Worm (Caenorhabditis elegans) whole organism, early embryonic: Measurements from ENCODE around the gene rnf-121.

Experiments used
- B0310.2 ChIP-seq: sonication (generic microtip); optimal IDR thresholded peaks from 2 replicates; lab custom pipeline; 2016; ENCODE audit warnings: mild to moderate bottlenecking, missing genetic modification characterization, missing compliant biosample characterization
- F13C5.2 ChIP-seq: sonication (generic microtip); optimal IDR thresholded peaks from 2 replicates; lab custom pipeline; 2017; ENCODE audit warnings: mild to moderate bottlenecking, missing genetic modification characterization, inconsistent platforms, missing compliant biosample characterization
- aly-1 ChIP-seq: sonication (generic microtip); optimal IDR thresholded peaks from 2 replicates; lab custom pipeline; 2016; ENCODE audit warnings: missing genetic modification characterization, missing compliant biosample characterization
- ama-1 ChIP-seq: fragments of 150-350 bp; optimal IDR thresholded peaks from 2 replicates; lab custom pipeline; 2014
- ceh-13 ChIP-seq: fragments of 200-800 bp; sonication (Bioruptor generic); optimal IDR thresholded peaks from 2 replicates; lab custom pipeline; 2018; ENCODE audit warnings: mild to moderate bottlenecking, missing genetic modification characterization, missing compliant biosample characterization
- ceh-36 ChIP-seq: sonication (generic microtip); optimal IDR thresholded peaks from 2 replicates; lab custom pipeline; 2016; ENCODE audit warnings: missing genetic modification characterization, inconsistent platforms, missing compliant biosample characterization
- ets-7 ChIP-seq: sonication (generic microtip); optimal IDR thresholded peaks from 2 replicates; lab custom pipeline; 2016; ENCODE audit warnings: missing genotype, missing genetic modification characterization, missing compliant biosample characterization
- flt-1 ChIP-seq: fragments of 200-800 bp; sonication (Bioruptor generic); IDR thresholded peaks from 2 replicates; pipeline ENCODE4 v1.3.6; 2022; ENCODE audit warnings: missing genetic modification characterization, missing compliant biosample characterization
- hmbx-1 ChIP-seq: sonication (generic microtip); optimal IDR thresholded peaks from 2 replicates; lab custom pipeline; 2016; ENCODE audit warnings: mild to moderate bottlenecking, missing genetic modification characterization, missing compliant biosample characterization
- hmg-4 ChIP-seq: fragments of 200-800 bp; sonication (Bioruptor generic); optimal IDR thresholded peaks from 2 replicates; lab custom pipeline; 2018; ENCODE audit warnings: mild to moderate bottlenecking, missing genetic modification characterization, missing compliant biosample characterization
- hnd-1 ChIP-seq: sonication (generic microtip); optimal IDR thresholded peaks from 2 replicates; lab custom pipeline; 2016; ENCODE audit warnings: missing genetic modification characterization, missing compliant biosample characterization
- pes-1 ChIP-seq: fragments of 200-800 bp; sonication (Bioruptor generic); IDR thresholded peaks from 2 replicates; pipeline ENCODE4 v1.3.6; 2022; ENCODE audit warnings: missing genetic modification reagents, missing genetic modification characterization, missing compliant biosample characterization
- scrt-1 ChIP-seq: fragments of 200-800 bp; sonication (Bioruptor generic); IDR thresholded peaks from 2 replicates; pipeline ENCODE4 v1.3.6; 2022; ENCODE audit warnings: missing genetic modification characterization, missing compliant biosample characterization
- sea-1 ChIP-seq: fragments of 200-800 bp; sonication (Bioruptor generic); conservative IDR thresholded peaks from 2 replicates; pipeline ENCODE4 v1.3.6; 2022; ENCODE audit warnings: missing genetic modification characterization, missing compliant biosample characterization
- tbx-11 ChIP-seq: fragments of 200-800 bp; sonication (Bioruptor generic); IDR thresholded peaks from 2 replicates; pipeline ENCODE4 v1.3.6; 2022; ENCODE audit warnings: missing genetic modification characterization, missing compliant biosample characterization
- tbx-37 ChIP-seq: fragments of 200-800 bp; sonication (Bioruptor generic); conservative IDR thresholded peaks from 2 replicates; pipeline ENCODE4 v1.3.6; 2022; ENCODE audit warnings: missing genetic modification reagents, missing genetic modification characterization, missing compliant biosample characterization
- tra-4 ChIP-seq: sonication (generic microtip); optimal IDR thresholded peaks from 2 replicates; lab custom pipeline; 2017; ENCODE audit warnings: missing genetic modification characterization, missing compliant biosample characterization

Gene rnf-121

DNA sequence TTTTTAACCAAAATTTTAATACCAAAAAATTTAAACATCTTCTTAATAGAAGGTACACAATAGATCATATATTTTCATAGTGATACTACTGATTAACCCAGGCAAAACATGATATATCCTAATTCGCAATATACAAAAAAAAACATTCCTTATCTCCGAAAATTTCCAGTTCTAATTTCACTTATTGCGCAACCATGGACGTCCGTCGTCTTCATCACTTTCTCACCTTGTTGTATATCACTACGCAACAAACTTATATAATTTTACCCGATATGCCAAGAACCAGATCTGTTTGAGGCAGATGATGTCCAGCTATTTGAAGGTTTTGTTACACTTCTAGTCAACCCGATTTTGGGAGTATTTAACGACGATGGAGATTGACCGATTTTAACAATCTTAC is 17.1 kb upstream of the rnf-121 start, which contains the start of gene R74.2:
R74.2 (plus strand) TSS at position 316 of the 400 bp plus-strand sequence.
- TF ChIP-seq ceh-36 (tag; lab: Kevin White, UChicago) = no peak
- no peak for TF ChIP-seq pes-1 (GFP tag; lab: Robert Waterston, UW)
- no peak for TF ChIP-seq scrt-1 (GFP tag; lab: Robert Waterston, UW)
- TF ChIP-seq B0310.2 (tag; lab: Kevin White, UChicago) = no peak
- TF ChIP-seq ama-1 (lab: Kevin White, UChicago) = no peak
- no peak for TF ChIP-seq flt-1 (GFP tag; lab: Robert Waterston, UW)
- TF ChIP-seq tbx-37 (GFP tag; lab: Robert Waterston, UW) = no peak
- TF ChIP-seq F13C5.2 (tag; lab: Kevin White, UChicago) = no peak
- no peak for TF ChIP-seq ceh-13
- no peak for TF ChIP-seq aly-1
- TF ChIP-seq sea-1 (GFP tag; lab: Robert Waterston, UW) = no peak
- TF ChIP-seq hmbx-1 (tag; lab: Kevin White, UChicago) = no peak
- no peak for TF ChIP-seq tra-4 (tag; lab: Kevin White, UChicago)
- TF ChIP-seq ets-7 (tag; lab: Kevin White, UChicago) = no peak
- TF ChIP-seq hmg-4 (GFP tag; lab: Kevin White, UChicago) = no peak
- TF ChIP-seq tbx-11 (GFP tag; lab: Robert Waterston, UW) = no peak
- TF ChIP-seq hnd-1 (tag; lab: Kevin White, UChicago) = no peak

DNA sequence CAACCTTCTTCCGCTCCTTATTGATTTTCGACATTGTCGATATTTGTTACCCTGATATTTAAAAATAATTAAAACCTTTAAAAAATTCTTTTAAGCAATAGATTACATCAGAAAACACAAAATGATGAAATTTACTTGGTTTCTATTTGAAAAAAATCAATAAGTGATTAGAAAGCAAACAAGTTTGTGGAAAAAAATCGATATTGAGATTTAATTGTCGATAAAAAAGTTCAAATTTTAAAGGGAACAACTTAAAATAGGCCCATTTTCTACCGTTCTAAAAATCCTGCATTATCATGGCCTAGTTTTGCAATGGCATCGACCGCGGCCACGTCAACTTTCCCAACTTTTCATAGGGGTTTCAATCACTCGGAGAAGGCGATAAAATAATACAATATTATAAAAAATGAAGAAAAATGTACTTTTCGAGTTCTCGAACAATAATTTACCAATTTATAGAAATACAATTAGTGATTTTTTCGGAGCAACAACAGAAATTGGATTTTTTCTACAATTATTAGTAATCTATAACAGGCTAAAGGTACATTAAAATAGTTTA is 16.1 kb upstream of the rnf-121 start, which contains the start of gene lars-1:
lars-1 (minus strand) TSS at position 51 of the 559 bp plus-strand sequence.
- TF ChIP-seq ceh-13 (no peak), hmg-4 (GFP tag; lab: Kevin White, UChicago) (no peak), ets-7 (tag; lab: Kevin White, UChicago) (no peak), ama-1 (lab: Kevin White, UChicago) (no peak), tra-4 (tag; lab: Kevin White, UChicago) (no peak), hnd-1 (tag; lab: Kevin White, UChicago) (no peak), B0310.2 (tag; lab: Kevin White, UChicago) (no peak), tbx-37 (GFP tag; lab: Robert Waterston, UW) (no peak)

- TF ChIP-seq aly-1 (no peak), tra-4 (tag; lab: Kevin White, UChicago) (no peak), flt-1 (GFP tag; lab: Robert Waterston, UW) (no peak), hmg-4 (GFP tag; lab: Kevin White, UChicago) (no peak), tbx-11 (GFP tag; lab: Robert Waterston, UW) (no peak)
These were observed 10.6 kb upstream of the rnf-121 start, which contains the start of gene C16C10.1 for ce11 chrIII:4181338-4181737. Gene C16C10.1, minus strand, starts transcription at chrIII:4181438.

ce11 chrIII:4178564-4178963 is 7.8 kb upstream of the rnf-121 start, which contains the start of gene C16C10.2:
Gene C16C10.2, minus strand, starts transcription at chrIII:4178664.
- TF ChIP-seq hnd-1 (tag; lab: Kevin White, UChicago) (no peak), sea-1 (GFP tag; lab: Robert Waterston, UW) (no peak), scrt-1 (GFP tag; lab: Robert Waterston, UW) (no peak), ceh-13 (no peak), ama-1 (lab: Kevin White, UChicago) (no peak), pes-1 (GFP tag; lab: Robert Waterston, UW) (no peak)

DNA sequence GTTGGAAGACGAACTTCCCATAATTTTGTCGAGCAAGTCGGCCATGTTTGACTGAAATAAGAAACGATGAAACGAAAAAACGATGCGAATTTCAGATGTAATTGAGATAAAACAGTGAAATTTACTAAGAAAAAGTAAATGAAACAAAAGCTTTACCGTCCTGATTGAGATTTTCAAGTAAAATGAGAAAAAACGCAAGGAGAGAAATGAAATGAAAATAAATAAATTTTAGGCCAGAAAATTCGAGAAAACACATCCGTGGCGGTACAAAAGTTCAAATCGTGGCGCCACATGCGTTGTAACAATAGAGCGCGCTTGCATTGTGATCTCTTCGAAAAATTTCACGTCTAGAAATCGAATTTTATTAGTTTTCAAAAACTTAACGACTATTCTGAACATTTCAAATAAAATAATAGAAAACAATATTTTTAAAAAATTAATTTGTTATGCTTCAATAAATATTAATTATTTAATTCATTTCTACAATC is 5.4 kb upstream of the rnf-121 start, which contains the start of the genes hrde-1 and C16C10.13:
hrde-1 (minus strand) TSS at position 51 of the 488 bp plus-strand sequence.
C16C10.13 (plus strand) TSS at position 332 of the 488 bp plus-strand sequence.
- TF ChIP-seq B0310.2 (tag; lab: Kevin White, UChicago) = no peak
- TF ChIP-seq hmg-4 (GFP tag; lab: Kevin White, UChicago) = no peak
- no peak for TF ChIP-seq ceh-13
- TF ChIP-seq tbx-11 (GFP tag; lab: Robert Waterston, UW) = no peak
- no peak for TF ChIP-seq ceh-36 (tag; lab: Kevin White, UChicago)
- TF ChIP-seq F13C5.2 (tag; lab: Kevin White, UChicago) = no peak
- no peak for TF ChIP-seq tbx-37 (GFP tag; lab: Robert Waterston, UW)
- no peak for TF ChIP-seq tra-4 (tag; lab: Kevin White, UChicago)
- TF ChIP-seq ets-7 (tag; lab: Kevin White, UChicago) = no peak
- TF ChIP-seq scrt-1 (GFP tag; lab: Robert Waterston, UW) = no peak
- TF ChIP-seq hmbx-1 (tag; lab: Kevin White, UChicago) = no peak
- no peak for TF ChIP-seq aly-1
- no peak for TF ChIP-seq sea-1 (GFP tag; lab: Robert Waterston, UW)
- TF ChIP-seq pes-1 (GFP tag; lab: Robert Waterston, UW) = no peak
- TF ChIP-seq hnd-1 (tag; lab: Kevin White, UChicago) = no peak
- TF ChIP-seq ama-1 (lab: Kevin White, UChicago) = no peak
- TF ChIP-seq flt-1 (GFP tag; lab: Robert Waterston, UW) = no peak

- TF ChIP-seq tra-4 (tag; lab: Kevin White, UChicago) (no peak), hmg-4 (GFP tag; lab: Kevin White, UChicago) (no peak), tbx-11 (GFP tag; lab: Robert Waterston, UW) (no peak), pes-1 (GFP tag; lab: Robert Waterston, UW) (no peak), sea-1 (GFP tag; lab: Robert Waterston, UW) (no peak), B0310.2 (tag; lab: Kevin White, UChicago) (no peak), aly-1 (no peak), ets-7 (tag; lab: Kevin White, UChicago) (no peak), ama-1 (lab: Kevin White, UChicago) (no peak), ceh-36 (tag; lab: Kevin White, UChicago) (no peak), ceh-13 (no peak), F13C5.2 (tag; lab: Kevin White, UChicago) (no peak), flt-1 (GFP tag; lab: Robert Waterston, UW) (no peak), tbx-37 (GFP tag; lab: Robert Waterston, UW) (no peak), hmbx-1 (tag; lab: Kevin White, UChicago) (no peak), hnd-1 (tag; lab: Kevin White, UChicago) (no peak), scrt-1 (GFP tag; lab: Robert Waterston, UW) (no peak)
These were observed 4.7 kb upstream of the rnf-121 start for ce11 chrIII:4175489-4175888.
